Worm (Caenorhabditis elegans) whole organism, early embryonic: ENCODE measurements around the gene xbx-5.
A peak's percentile ranks its signal among the peaks of the same experiment; 100 is the strongest.

Source experiments
- B0310.2 ChIP-seq: sonication (generic microtip); optimal IDR thresholded peaks from 2 replicates; lab custom pipeline; 2016; ENCODE audit warnings: mild to moderate bottlenecking, missing genetic modification characterization, missing compliant biosample characterization
- F13C5.2 ChIP-seq: sonication (generic microtip); optimal IDR thresholded peaks from 2 replicates; lab custom pipeline; 2017; ENCODE audit warnings: mild to moderate bottlenecking, missing genetic modification characterization, inconsistent platforms, missing compliant biosample characterization
- aly-1 ChIP-seq: sonication (generic microtip); optimal IDR thresholded peaks from 2 replicates; lab custom pipeline; 2016; ENCODE audit warnings: missing genetic modification characterization, missing compliant biosample characterization
- ama-1 ChIP-seq: fragments of 150-350 bp; optimal IDR thresholded peaks from 2 replicates; lab custom pipeline; 2014
- ceh-13 ChIP-seq: fragments of 200-800 bp; sonication (Bioruptor generic); optimal IDR thresholded peaks from 2 replicates; lab custom pipeline; 2018; ENCODE audit warnings: mild to moderate bottlenecking, missing genetic modification characterization, missing compliant biosample characterization
- ceh-36 ChIP-seq: sonication (generic microtip); optimal IDR thresholded peaks from 2 replicates; lab custom pipeline; 2016; ENCODE audit warnings: missing genetic modification characterization, inconsistent platforms, missing compliant biosample characterization
- ets-7 ChIP-seq: sonication (generic microtip); optimal IDR thresholded peaks from 2 replicates; lab custom pipeline; 2016; ENCODE audit warnings: missing genotype, missing genetic modification characterization, missing compliant biosample characterization
- flt-1 ChIP-seq: fragments of 200-800 bp; sonication (Bioruptor generic); IDR thresholded peaks from 2 replicates; pipeline ENCODE4 v1.3.6; 2022; ENCODE audit warnings: missing genetic modification characterization, missing compliant biosample characterization
- hmbx-1 ChIP-seq: sonication (generic microtip); optimal IDR thresholded peaks from 2 replicates; lab custom pipeline; 2016; ENCODE audit warnings: mild to moderate bottlenecking, missing genetic modification characterization, missing compliant biosample characterization
- hmg-4 ChIP-seq: fragments of 200-800 bp; sonication (Bioruptor generic); optimal IDR thresholded peaks from 2 replicates; lab custom pipeline; 2018; ENCODE audit warnings: mild to moderate bottlenecking, missing genetic modification characterization, missing compliant biosample characterization
- hnd-1 ChIP-seq: sonication (generic microtip); optimal IDR thresholded peaks from 2 replicates; lab custom pipeline; 2016; ENCODE audit warnings: missing genetic modification characterization, missing compliant biosample characterization
- pes-1 ChIP-seq: fragments of 200-800 bp; sonication (Bioruptor generic); IDR thresholded peaks from 2 replicates; pipeline ENCODE4 v1.3.6; 2022; ENCODE audit warnings: missing genetic modification reagents, missing genetic modification characterization, missing compliant biosample characterization
- scrt-1 ChIP-seq: fragments of 200-800 bp; sonication (Bioruptor generic); IDR thresholded peaks from 2 replicates; pipeline ENCODE4 v1.3.6; 2022; ENCODE audit warnings: missing genetic modification characterization, missing compliant biosample characterization
- sea-1 ChIP-seq: fragments of 200-800 bp; sonication (Bioruptor generic); conservative IDR thresholded peaks from 2 replicates; pipeline ENCODE4 v1.3.6; 2022; ENCODE audit warnings: missing genetic modification characterization, missing compliant biosample characterization
- tbx-11 ChIP-seq: fragments of 200-800 bp; sonication (Bioruptor generic); IDR thresholded peaks from 2 replicates; pipeline ENCODE4 v1.3.6; 2022; ENCODE audit warnings: missing genetic modification characterization, missing compliant biosample characterization
- tbx-37 ChIP-seq: fragments of 200-800 bp; sonication (Bioruptor generic); conservative IDR thresholded peaks from 2 replicates; pipeline ENCODE4 v1.3.6; 2022; ENCODE audit warnings: missing genetic modification reagents, missing genetic modification characterization, missing compliant biosample characterization
- tra-4 ChIP-seq: sonication (generic microtip); optimal IDR thresholded peaks from 2 replicates; lab custom pipeline; 2017; ENCODE audit warnings: missing genetic modification characterization, missing compliant biosample characterization

xbx-5 gene

DNA sequence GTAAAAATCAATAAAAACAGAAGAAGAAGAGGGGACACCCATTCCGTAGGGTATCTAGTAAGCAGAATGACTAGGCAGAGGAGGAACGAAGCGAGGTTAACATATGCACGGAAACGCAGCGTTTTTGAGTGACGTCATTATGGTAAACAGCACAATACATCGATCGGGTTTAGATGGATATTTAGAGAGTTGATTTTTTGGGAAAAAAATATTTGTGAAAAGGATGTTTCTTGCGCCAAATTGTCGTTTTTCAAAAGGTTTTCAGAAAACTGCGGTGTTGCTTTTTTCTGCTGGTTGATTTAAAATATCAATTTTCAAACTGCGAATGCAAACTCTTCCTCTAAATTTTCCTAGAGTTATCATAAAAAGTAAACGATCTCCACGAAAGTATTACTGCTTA, 27.1 kb upstream of the xbx-5 start, which contains the start of gene C36A4.10:
TSS of gene C36A4.10 (minus strand) at position 101 of the 400 bp plus-strand sequence.
- TF ChIP-seq pes-1 (no peak), F13C5.2 (tag; lab: Kevin White, UChicago) (no peak), hmbx-1 (tag; lab: Kevin White, UChicago) (no peak), hnd-1 (tag; lab: Kevin White, UChicago) (no peak), ceh-13 (GFP tag; lab: Kevin White, UChicago) (no peak), ceh-36 (tag; lab: Kevin White, UChicago) (no peak), scrt-1 (no peak), B0310.2 (tag; lab: Kevin White, UChicago) (no peak)

DNA sequence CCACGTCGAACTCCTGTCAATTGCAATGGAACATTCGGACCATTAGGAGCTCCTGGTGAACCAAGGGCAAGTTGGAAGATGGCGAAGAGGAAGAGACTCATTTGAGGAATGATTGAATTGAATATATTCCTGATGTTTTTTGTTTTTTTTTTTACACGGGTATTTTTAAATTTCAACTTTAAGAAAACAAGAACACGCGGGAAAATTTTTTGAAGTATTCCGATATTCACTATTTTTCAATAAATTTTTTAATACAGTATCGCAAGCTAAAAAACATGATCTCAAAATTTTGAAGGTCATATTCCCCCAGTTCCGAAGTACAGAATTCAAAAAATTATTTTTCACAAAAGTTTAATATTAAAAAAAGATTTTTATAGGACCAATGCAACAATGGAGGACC, 24.8 kb upstream of the xbx-5 start, which contains the start of gene cnnm-5:
TSS of gene cnnm-5 (minus strand) at position 101 of the 400 bp plus-strand sequence.
- no peak for TF ChIP-seq sea-1 (GFP tag; lab: Robert Waterston, UW)
- TF ChIP-seq tra-4 (tag; lab: Kevin White, UChicago), result no peak
- no peak for TF ChIP-seq aly-1 (tag; lab: Kevin White, UChicago)
- TF ChIP-seq hnd-1 (tag; lab: Kevin White, UChicago), result no peak
- no peak for TF ChIP-seq ets-7 (tag; lab: Kevin White, UChicago)
- no peak for TF ChIP-seq pes-1

DNA sequence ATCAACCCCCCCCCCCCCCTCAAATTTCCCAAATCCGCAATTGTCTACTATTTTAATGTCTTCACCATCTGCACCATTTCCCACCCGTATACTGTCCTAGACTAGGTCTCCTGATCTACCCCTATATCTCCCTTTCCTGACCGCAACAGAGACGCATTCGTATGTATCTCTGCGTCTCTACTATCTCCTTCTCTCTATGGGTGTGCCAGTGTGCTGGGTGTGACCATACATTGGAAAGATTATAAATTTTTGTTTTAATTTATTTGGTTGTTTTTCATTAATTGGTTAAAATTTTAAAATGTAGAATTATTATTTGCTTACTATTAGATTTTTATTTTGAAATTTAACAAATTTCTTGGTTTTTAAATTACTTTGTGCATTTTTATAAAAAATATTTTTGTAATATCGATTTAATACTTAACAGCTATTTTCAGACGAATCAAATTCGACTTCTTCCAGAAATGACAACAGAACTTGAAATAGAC, 17.7 kb upstream of the xbx-5 start, which contains the start of gene amx-1:
TSS of gene amx-1 (plus strand) at position 435 of the 485 bp plus-strand sequence.
- TF ChIP-seq ama-1 (lab: Kevin White, UChicago) (no peak), tra-4 (tag; lab: Kevin White, UChicago) (no peak), tbx-37 (GFP tag; lab: Robert Waterston, UW) (no peak), F13C5.2 (tag; lab: Kevin White, UChicago) (no peak), hnd-1 (tag; lab: Kevin White, UChicago) (no peak), flt-1 (GFP tag; lab: Robert Waterston, UW) (no peak), hmg-4 (GFP tag; lab: Kevin White, UChicago) (no peak), ets-7 (tag; lab: Kevin White, UChicago) (no peak), scrt-1 (no peak), sea-1 (GFP tag; lab: Robert Waterston, UW) (no peak), aly-1 (tag; lab: Kevin White, UChicago) (no peak)

DNA sequence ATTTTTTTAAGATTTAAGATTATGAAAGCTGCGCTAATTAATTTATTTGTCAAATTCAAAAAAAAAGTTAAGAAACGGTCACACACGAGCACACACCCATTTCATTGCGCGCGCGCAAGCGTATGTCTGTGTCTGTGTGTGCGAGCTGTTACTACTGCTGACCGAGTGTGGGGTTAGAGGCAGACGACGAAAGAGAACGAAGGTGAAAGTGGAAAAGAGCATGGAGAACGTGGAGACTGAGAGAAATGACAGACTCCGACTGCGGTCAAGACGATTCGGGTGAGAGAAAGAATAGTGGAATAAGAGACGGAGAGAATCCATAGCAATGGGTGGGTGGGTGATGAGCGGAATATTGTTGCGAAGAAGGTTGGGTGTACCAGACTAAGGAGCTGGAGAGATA, 15.9 kb upstream of the xbx-5 start:
- TF ChIP-seq F13C5.2 (tag; lab: Kevin White, UChicago) (peak; percentile 20), pes-1 (no peak), tbx-37 (GFP tag; lab: Robert Waterston, UW) (no peak), aly-1 (tag; lab: Kevin White, UChicago) (peak; percentile 36), B0310.2 (tag; lab: Kevin White, UChicago) (no peak), ama-1 (lab: Kevin White, UChicago) (no peak), hmg-4 (GFP tag; lab: Kevin White, UChicago) (peak; percentile 74), ceh-13 (GFP tag; lab: Kevin White, UChicago) (no peak), hmbx-1 (tag; lab: Kevin White, UChicago) (no peak), sea-1 (GFP tag; lab: Robert Waterston, UW) (no peak)

DNA sequence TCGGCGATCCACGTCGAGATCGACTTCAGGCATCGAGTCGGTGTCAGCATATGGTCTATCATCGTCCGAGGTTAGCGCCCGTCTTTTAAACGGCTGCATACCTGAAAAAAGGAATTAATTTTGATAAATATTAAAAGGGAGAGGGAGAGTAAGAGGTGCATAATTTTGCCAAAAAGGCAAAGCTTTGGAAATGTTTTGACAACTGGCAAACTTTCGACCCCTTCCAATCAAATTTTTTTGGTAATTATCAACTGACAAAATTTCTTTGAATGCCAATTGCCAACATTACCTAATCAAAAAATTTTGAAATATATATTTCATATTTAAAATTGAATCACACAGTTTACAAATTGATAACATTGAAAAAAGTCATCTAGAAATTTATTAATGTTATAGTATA, 15.3 kb upstream of the xbx-5 start, which contains the start of gene dpy-27:
TSS of gene dpy-27 (minus strand) at position 101 of the 400 bp plus-strand sequence.
- no peak for TF ChIP-seq ceh-36 (tag; lab: Kevin White, UChicago)
- TF ChIP-seq flt-1 (GFP tag; lab: Robert Waterston, UW), result no peak
- no peak for TF ChIP-seq hmbx-1 (tag; lab: Kevin White, UChicago)
- no peak for TF ChIP-seq ama-1 (lab: Kevin White, UChicago)
- TF ChIP-seq scrt-1, result no peak
- TF ChIP-seq ceh-13 (GFP tag; lab: Kevin White, UChicago), result no peak
- TF ChIP-seq F13C5.2 (tag; lab: Kevin White, UChicago), result no peak
- no peak for TF ChIP-seq ets-7 (tag; lab: Kevin White, UChicago)
- TF ChIP-seq tbx-11, result no peak
- no peak for TF ChIP-seq hnd-1 (tag; lab: Kevin White, UChicago)
- TF ChIP-seq pes-1, result no peak
- TF ChIP-seq aly-1 (tag; lab: Kevin White, UChicago), result no peak
- no peak for TF ChIP-seq tbx-37 (GFP tag; lab: Robert Waterston, UW)

DNA sequence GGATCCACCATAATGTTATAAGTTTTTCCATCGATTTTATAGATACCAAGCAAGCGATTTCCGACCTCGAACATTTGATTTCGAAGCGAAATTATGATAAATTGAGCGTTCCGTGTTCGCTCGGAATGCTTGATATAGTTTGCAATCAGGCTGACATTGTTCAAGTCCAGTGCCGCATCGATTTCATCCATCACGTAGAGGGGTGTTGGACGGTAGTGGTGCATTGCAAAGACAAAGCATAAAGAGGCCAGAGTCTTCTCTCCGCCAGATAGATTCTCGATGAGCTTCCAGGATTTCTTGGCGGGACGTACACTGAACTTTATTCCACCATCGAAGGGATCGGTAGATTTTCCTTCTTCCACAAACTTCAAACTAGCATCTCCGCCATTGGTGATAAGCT, 10.1 kb upstream of the xbx-5 start:
- TF ChIP-seq tbx-11 (no peak), ama-1 (lab: Kevin White, UChicago) (no peak)

DNA sequence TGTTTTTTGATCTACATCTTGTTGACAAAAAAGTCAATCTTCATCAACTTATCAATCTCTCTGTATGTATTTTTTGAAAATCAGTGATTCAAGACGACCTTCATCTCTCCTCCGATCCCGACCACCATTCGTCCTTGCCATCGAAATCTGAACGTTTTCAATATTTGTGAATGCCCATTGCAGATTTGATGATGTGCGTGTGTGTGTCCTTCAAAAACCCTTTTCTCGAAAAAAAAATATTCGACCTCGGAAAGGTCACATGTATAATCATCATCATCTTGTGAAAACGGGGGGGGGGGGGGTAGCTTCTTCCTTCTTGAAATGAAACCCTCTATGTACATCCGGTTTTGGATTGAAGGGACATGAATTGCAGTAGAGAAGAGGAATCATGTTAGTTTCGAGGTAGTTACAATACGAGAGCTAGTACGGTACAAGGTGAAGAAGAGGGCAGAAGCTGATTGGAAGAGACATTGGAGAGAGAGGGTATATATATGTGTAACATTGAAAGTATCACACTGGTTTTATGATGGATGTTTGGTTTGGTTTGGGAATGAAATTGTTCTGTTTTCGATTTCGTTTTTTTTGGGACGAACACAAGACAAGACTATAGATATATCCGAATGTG, 8.2 kb upstream of the xbx-5 start:
- TF ChIP-seq flt-1 (GFP tag; lab: Robert Waterston, UW) (no peak), B0310.2 (tag; lab: Kevin White, UChicago) (peak; percentile 2), tra-4 (tag; lab: Kevin White, UChicago) (no peak)

DNA sequence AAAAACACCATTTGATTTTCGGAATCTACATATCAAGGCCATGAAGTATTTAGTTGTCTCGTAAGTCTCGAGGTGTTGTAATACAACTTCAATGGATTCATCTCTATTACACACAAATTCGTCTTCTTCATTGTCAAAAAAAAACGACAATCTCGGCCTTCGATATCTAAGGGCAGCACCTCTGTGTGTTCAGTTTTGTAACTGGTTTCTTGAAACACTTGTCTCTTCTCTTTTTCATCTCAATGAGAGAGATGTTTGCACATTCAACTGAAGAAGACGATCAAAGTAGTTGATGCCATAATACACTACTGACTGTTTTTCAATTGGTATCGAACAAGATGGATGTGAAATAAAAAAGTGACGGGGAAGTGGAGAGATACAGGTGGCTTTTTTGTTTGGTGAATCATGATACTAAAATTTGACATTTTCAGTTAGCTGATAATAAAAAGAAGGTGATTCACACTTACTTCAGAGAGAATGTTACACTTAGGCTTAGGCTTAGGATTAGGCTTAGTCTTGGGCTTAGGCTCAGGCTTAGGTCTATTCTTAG, 7.2 kb upstream of the xbx-5 start:
- TF ChIP-seq B0310.2 (tag; lab: Kevin White, UChicago), result no peak
- peak; percentile 59 for TF ChIP-seq ceh-36 (tag; lab: Kevin White, UChicago)
